Fruit fly (Drosophila melanogaster) whole organism, embryonic: ENCODE data around the gene CG43218.

Source experiments
- CG10267 ChIP-seq: fragments of 200-800 bp; sonication (Bioruptor generic); optimal IDR thresholded peaks from 2 replicates; lab custom pipeline; 2018; ENCODE audit warnings: missing biosample characterization, mild to moderate bottlenecking, missing genetic modification characterization, moderate library complexity
- CG10321 ChIP-seq: fragments of 200-800 bp; sonication (Bioruptor generic); IDR thresholded peaks from 2 replicates; pipeline ENCODE4 v1.3.6; 2022; ENCODE audit warnings: missing biosample characterization, missing genetic modification characterization
- CG12155 ChIP-seq: fragments of 200-800 bp; sonication (Bioruptor generic); optimal IDR thresholded peaks from 3 replicates; lab custom pipeline; 2016; ENCODE audit warnings: missing biosample characterization, missing genetic modification characterization
- CG14014 ChIP-seq: fragments of 200-800 bp; sonication (Bioruptor generic); IDR thresholded peaks from 2 replicates; pipeline ENCODE4 v1.3.6; 2022; ENCODE audit warnings: missing biosample characterization, missing genetic modification characterization
- CG1792 ChIP-seq: fragments of 200-800 bp; sonication (Bioruptor generic); optimal IDR thresholded peaks from 2 replicates; lab custom pipeline; 2016; ENCODE audit warnings: missing biosample characterization, missing genetic modification characterization
- CG2199 ChIP-seq: fragments of 200-800 bp; sonication (Bioruptor generic); IDR thresholded peaks from 3 replicates; pipeline ENCODE4 v1.3.6; 2022; ENCODE audit warnings: missing biosample characterization, missing genetic modification characterization
- CG30020 ChIP-seq: fragments of 200-800 bp; optimal IDR thresholded peaks from 2 replicates; lab custom pipeline; 2019; ENCODE audit warnings: missing biosample characterization, mild to moderate bottlenecking, missing genetic modification characterization, moderate library complexity
- CG34376 ChIP-seq: fragments of 200-800 bp; sonication (Bioruptor generic); optimal IDR thresholded peaks from 2 replicates; lab custom pipeline; 2018; ENCODE audit warnings: missing biosample characterization, mild to moderate bottlenecking, missing genetic modification characterization
- CG4282 ChIP-seq: fragments of 200-800 bp; sonication (Bioruptor generic); optimal IDR thresholded peaks from 2 replicates; lab custom pipeline; 2016; ENCODE audit warnings: missing biosample characterization, missing genetic modification characterization
- CG8290 ChIP-seq, 3 experiments: fragments of 200-800 bp; sonication (Bioruptor generic); optimal IDR thresholded peaks; 2 replicates each; lab custom pipeline; 2016 to 2019; ENCODE audit warnings: missing biosample characterization in 3 of 3, missing genetic modification characterization in 3 of 3, mild to moderate bottlenecking in 2 of 3, moderate library complexity in 1 of 3
- CG8388 ChIP-seq: fragments of 200-800 bp; sonication (Bioruptor generic); optimal IDR thresholded peaks from 2 replicates; lab custom pipeline; 2019; ENCODE audit warnings: missing biosample characterization, mild to moderate bottlenecking, missing genetic modification characterization, moderate library complexity
- CTCF ChIP-seq: fragments of 200-800 bp; sonication (Bioruptor generic); optimal IDR thresholded peaks from 2 replicates; lab custom pipeline; 2017; ENCODE audit warnings: missing biosample characterization, mild to moderate bottlenecking, missing genetic modification characterization, moderate library complexity
- Dbx ChIP-seq: fragments of 200-800 bp; sonication (Bioruptor generic); IDR thresholded peaks from 3 replicates; pipeline ENCODE4 v1.3.6; 2022; ENCODE audit warnings: missing biosample characterization, missing genetic modification characterization
- Dip3 ChIP-seq: fragments of 200-800 bp; sonication (Bioruptor generic); optimal IDR thresholded peaks from 3 replicates; lab custom pipeline; 2016; ENCODE audit warnings: missing biosample characterization, missing genetic modification characterization
- E2f1 ChIP-seq: fragments of 200-800 bp; sonication (Bioruptor generic); IDR thresholded peaks from 2 replicates; pipeline ENCODE4 v1.3.6; 2022; ENCODE audit warnings: missing biosample characterization, missing genetic modification characterization
- H15 ChIP-seq: fragments of 200-800 bp; sonication (Bioruptor generic); IDR thresholded peaks from 3 replicates; pipeline ENCODE4 v1.3.6; 2022; ENCODE audit warnings: missing biosample characterization, missing genetic modification characterization
- Hr78 ChIP-seq, 2 experiments: fragments of 200-800 bp in 1 of 2; fragments of >200 bp in 1 of 2; sonication (Bioruptor generic) in 1 of 2; optimal IDR thresholded peaks; 2 replicates each; lab custom pipeline; 2017 to 2019; ENCODE audit warnings: missing biosample characterization in 2 of 2, missing genetic modification characterization in 2 of 2, mild to moderate bottlenecking in 1 of 2, moderate library complexity in 1 of 2
- Lhr ChIP-seq: fragments of 200-800 bp; sonication (Bioruptor generic); optimal IDR thresholded peaks from 3 replicates; lab custom pipeline; 2017; ENCODE audit warnings: mild to moderate bottlenecking, missing biosample characterization, missing genetic modification reagents, missing genetic modification characterization
- Lpt ChIP-seq: fragments of >200 bp; optimal IDR thresholded peaks from 2 replicates; lab custom pipeline; 2018; ENCODE audit warnings: missing biosample characterization, missing genetic modification characterization
- Oli ChIP-seq: fragments of 200-800 bp; sonication (Bioruptor generic); optimal IDR thresholded peaks from 2 replicates; lab custom pipeline; 2018; ENCODE audit warnings: missing biosample characterization, mild to moderate bottlenecking, missing genetic modification characterization, moderate library complexity
- Opbp ChIP-seq: fragments of 200-800 bp; sonication (Bioruptor generic); IDR thresholded peaks from 3 replicates; pipeline ENCODE4 v1.3.6; 2022; ENCODE audit warnings: missing biosample characterization, missing genetic modification characterization; ENCODE audit not compliant: partially characterized antibody
- Scr ChIP-seq: fragments of 200-800 bp; sonication (Bioruptor generic); IDR thresholded peaks from 2 replicates; pipeline ENCODE4 v1.3.6; 2022; ENCODE audit warnings: missing biosample characterization, missing genetic modification characterization; ENCODE audit not compliant: partially characterized antibody
- Sox100B ChIP-seq: fragments of 200-800 bp; sonication (Bioruptor generic); optimal IDR thresholded peaks from 3 replicates; lab custom pipeline; 2018; ENCODE audit warnings: missing biosample characterization, mild to moderate bottlenecking, missing genetic modification characterization
- Stat92E ChIP-seq, 3 experiments: fragments of >200 bp in 2 of 3; fragments of 200-800 bp in 1 of 3; sonication (Bioruptor generic) in 1 of 3; optimal IDR thresholded peaks; 2 replicates each; lab custom pipeline; 2017 to 2019; ENCODE audit warnings: missing biosample characterization in 3 of 3, missing genetic modification characterization in 3 of 3, mild to moderate bottlenecking in 1 of 3, moderate library complexity in 1 of 3
- amos ChIP-seq: fragments of 200-800 bp; sonication (Bioruptor generic); IDR thresholded peaks from 2 replicates; pipeline ENCODE4 v1.3.6; 2022; ENCODE audit warnings: missing biosample characterization, missing genetic modification characterization; ENCODE audit not compliant: partially characterized antibody
- bab2 ChIP-seq: fragments of 200-800 bp; sonication (Bioruptor generic); optimal IDR thresholded peaks from 2 replicates; lab custom pipeline; 2016; ENCODE audit warnings: missing biosample characterization, missing genetic modification characterization
- bsh ChIP-seq, 2 experiments: fragments of 200-800 bp; sonication (Bioruptor generic); optimal IDR thresholded peaks; 2 replicates each; lab custom pipeline; 2017 to 2018; ENCODE audit warnings: mild to moderate bottlenecking in 2 of 2, missing biosample characterization in 2 of 2, missing genetic modification characterization in 2 of 2, moderate library complexity in 1 of 2
- ci ChIP-seq: fragments of 200-800 bp; sonication (Bioruptor generic); IDR thresholded peaks from 3 replicates; pipeline ENCODE4 v1.3.6; 2022; ENCODE audit warnings: missing biosample characterization, missing genetic modification characterization
- dati ChIP-seq: fragments of 200-800 bp; sonication (Bioruptor generic); IDR thresholded peaks from 2 replicates; pipeline ENCODE4 v1.3.6; 2022; ENCODE audit warnings: missing biosample characterization, missing genetic modification characterization
- dimm ChIP-seq: fragments of 200-800 bp; sonication (Bioruptor generic); IDR thresholded peaks from 2 replicates; pipeline ENCODE4 v1.3.6; 2022; ENCODE audit warnings: missing biosample characterization, missing genetic modification characterization
- ems ChIP-seq: fragments of 200-800 bp; sonication (Bioruptor generic); optimal IDR thresholded peaks from 3 replicates; lab custom pipeline; 2016; ENCODE audit warnings: missing biosample characterization, missing genetic modification characterization
- exex ChIP-seq: fragments of 200-800 bp; sonication (Bioruptor generic); optimal IDR thresholded peaks from 4 replicates; lab custom pipeline; 2018; ENCODE audit warnings: missing biosample characterization, mild to moderate bottlenecking, missing genetic modification characterization, moderate library complexity
- h ChIP-seq: fragments of >200 bp; optimal IDR thresholded peaks from 2 replicates; lab custom pipeline; 2017
- hkb ChIP-seq, 2 experiments: fragments of 200-800 bp in 1 of 2; fragments of >200 bp in 1 of 2; sonication (Bioruptor generic) in 1 of 2; IDR thresholded peaks in 1 of 2; optimal IDR thresholded peaks in 1 of 2; 2 replicates each; pipeline versions ENCODE4 v1.3.6 to Lab custom; 2017 to 2022; ENCODE audit warnings: missing biosample characterization in 1 of 2, missing genetic modification characterization in 1 of 2
- hth ChIP-seq: fragments of >200 bp; optimal IDR thresholded peaks from 2 replicates; lab custom pipeline; 2017; ENCODE audit warnings: inconsistent platforms
- nerfin-1 ChIP-seq: fragments of 200-800 bp; sonication (Bioruptor generic); optimal IDR thresholded peaks from 3 replicates; lab custom pipeline; 2019; ENCODE audit warnings: missing biosample characterization, mild to moderate bottlenecking, missing genetic modification characterization, moderate library complexity
- otp ChIP-seq: fragments of 200-800 bp; sonication (Bioruptor generic); IDR thresholded peaks from 3 replicates; pipeline ENCODE4, ENCODE4 v1.3.6; 2022; ENCODE audit warnings: missing biosample characterization, missing genetic modification characterization
- pfk ChIP-seq: fragments of 200-800 bp; sonication (Bioruptor generic); optimal IDR thresholded peaks from 2 replicates; lab custom pipeline; 2018; ENCODE audit warnings: missing biosample characterization, mild to moderate bottlenecking, missing genetic modification characterization, moderate library complexity
- pnt ChIP-seq: fragments of 200-800 bp; sonication (Bioruptor generic); optimal IDR thresholded peaks from 3 replicates; lab custom pipeline; 2016; ENCODE audit warnings: missing biosample characterization, missing genetic modification characterization
- pros ChIP-seq: fragments of 200-800 bp; sonication (Bioruptor generic); optimal IDR thresholded peaks from 3 replicates; lab custom pipeline; 2019; ENCODE audit warnings: missing biosample characterization, mild to moderate bottlenecking, missing genetic modification characterization, moderate library complexity
- slp2 ChIP-seq: fragments of 200-800 bp; sonication (Bioruptor generic); optimal IDR thresholded peaks from 2 replicates; lab custom pipeline; 2016; ENCODE audit warnings: missing biosample characterization, missing genetic modification characterization
- usp ChIP-seq: fragments of >200 bp; optimal IDR thresholded peaks from 2 replicates; lab custom pipeline; 2017; ENCODE audit warnings: missing biosample characterization, missing genetic modification characterization
- vvl ChIP-seq: fragments of 200-800 bp; sonication (Bioruptor generic); IDR thresholded peaks from 2 replicates; pipeline ENCODE4 v1.3.6; 2022; ENCODE audit warnings: missing biosample characterization, missing genetic modification characterization
- z ChIP-seq: fragments of 200-800 bp; sonication (Bioruptor generic); IDR thresholded peaks from 3 replicates; pipeline ENCODE4 v1.3.6; 2022; ENCODE audit warnings: missing biosample characterization, missing genetic modification characterization
- zfh2 ChIP-seq: fragments of 200-800 bp; sonication (Bioruptor generic); optimal IDR thresholded peaks from 2 replicates; lab custom pipeline; 2016; ENCODE audit warnings: missing biosample characterization, missing genetic modification characterization

Gene CG43218

DNA sequence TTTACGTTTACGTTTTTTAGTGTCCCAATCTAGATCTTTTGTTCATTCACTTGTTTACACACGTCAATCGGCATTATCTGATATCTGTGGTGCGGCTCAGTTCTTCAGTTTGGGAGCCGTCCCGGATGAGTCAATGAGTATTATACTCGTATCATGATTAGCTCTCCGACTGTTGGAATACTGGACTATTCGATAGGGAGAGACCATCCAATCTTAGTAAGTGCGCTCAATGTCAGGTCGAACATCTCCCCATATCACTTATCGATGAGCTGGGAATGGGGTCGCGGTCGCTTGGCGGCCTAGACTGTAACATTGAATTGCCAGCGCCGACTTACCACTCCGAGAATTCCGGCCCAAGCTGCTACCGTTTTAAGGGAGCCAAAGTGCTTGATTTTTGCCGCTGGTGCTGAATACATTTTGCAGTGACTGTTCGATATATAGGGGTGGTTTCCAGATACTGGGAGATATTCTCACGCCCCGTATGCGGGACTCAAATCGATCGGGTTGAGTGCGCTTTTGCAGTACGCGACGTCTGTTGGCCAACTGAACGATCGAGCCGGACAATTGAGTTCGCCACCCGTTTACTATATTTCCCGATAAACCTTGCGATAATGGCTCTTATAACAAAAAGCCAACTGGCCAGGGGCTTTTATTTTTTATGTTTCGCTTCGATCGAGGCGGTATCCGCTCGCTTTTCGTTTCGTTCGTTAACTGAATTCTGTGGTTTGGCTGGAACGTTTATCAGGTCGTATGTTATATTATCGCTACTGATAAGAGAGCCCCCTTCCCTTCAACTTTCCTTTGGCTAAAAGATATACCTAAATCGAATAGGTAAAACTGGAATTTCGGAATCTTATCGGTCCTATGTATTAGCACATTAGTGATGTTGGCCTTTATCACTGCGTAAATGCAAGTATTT, 27.2 kb downstream of the CG43218 start (continued):
- TF ChIP-seq CG34376 (GFP tag; lab: Kevin White, UChicago) (peak; percentile 97), hkb (optimal IDR thresholded peaks at IDR 0.05; lab: Kevin White, UChicago) (no peak), hkb (GFP tag; IDR thresholded peaks at IDR 0.05; lab: Robert Waterston, UW) (0 out of 2 replicates have a peak, but pooled peaks have one; percentile 7), ci (GFP tag; lab: Robert Waterston, UW) (0 out of 3 replicates have a peak, but pooled peaks have one; percentile 16), exex (tag; lab: Kevin White, UChicago) (peak; percentile 97), CG10267 (no peak), ems (GFP tag; lab: Kevin White, UChicago) (no peak), CG14014 (no peak), dati (GFP tag; lab: Robert Waterston, UW) (0 out of 2 replicates have a peak, but pooled peaks have one; percentile 2), CG2199 (GFP tag; lab: Robert Waterston, UW) (0 out of 3 replicates have a peak, but pooled peaks have one; percentile 10), amos (GFP tag; lab: Robert Waterston, UW) (peak; percentile 20; the same call in 1 of the 2 replicates), pfk (GFP tag; lab: Kevin White, UChicago) (peak; percentile 6), bab2 (GFP tag; lab: Kevin White, UChicago) (no peak), CG30020 (tag; lab: Kevin White, UChicago) (no peak)

DNA sequence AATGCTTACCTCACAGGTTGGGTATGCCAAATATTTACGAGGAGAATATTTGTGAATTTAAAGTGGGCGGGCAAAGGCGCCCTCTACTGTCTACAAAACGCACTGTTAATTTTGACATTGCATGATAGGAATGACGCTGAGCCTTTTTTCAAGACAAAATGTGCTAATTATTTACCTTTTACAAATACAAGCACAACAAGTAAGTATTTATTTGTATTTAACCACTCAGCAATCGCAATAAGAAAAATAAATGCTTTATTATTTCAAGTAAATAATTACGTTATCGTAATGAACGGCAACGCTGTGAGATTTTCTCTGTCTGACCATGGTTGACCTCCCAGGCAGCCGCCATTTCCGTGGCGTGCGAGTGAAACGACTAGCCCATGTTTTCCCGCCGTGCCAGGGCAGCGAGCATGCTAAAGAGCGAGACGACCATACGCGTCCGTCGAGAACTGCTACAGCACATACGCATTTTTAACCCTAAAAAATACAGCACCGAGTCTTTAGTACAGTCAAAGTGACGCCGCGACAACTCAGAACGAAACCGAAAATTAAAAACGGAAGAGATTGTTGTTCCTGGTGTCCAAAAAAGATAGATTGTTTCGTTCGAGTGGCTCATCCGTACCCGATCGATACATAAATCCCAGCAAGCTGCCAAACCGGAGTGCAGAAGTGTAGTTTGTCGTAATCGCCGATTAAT, 28.0 kb downstream of the CG43218 start, which contains the start of the genes CG12974 and pzg:
CG12974 (minus strand) TSS at position 324 of the 700 bp plus-strand sequence.
pzg (plus strand) TSS at position 461 of the 700 bp plus-strand sequence.
- TF ChIP-seq hth (lab: Kevin White, UChicago): no peak
- TF ChIP-seq CG12155 (GFP tag; lab: Kevin White, UChicago): peak; percentile 68
- peak; percentile 3 for TF ChIP-seq CG8388 (GFP tag; lab: Kevin White, UChicago)
- peak; percentile 64 for TF ChIP-seq Scr (GFP tag; lab: Robert Waterston, UW)
- TF ChIP-seq Dbx (GFP tag; lab: Robert Waterston, UW): peak; percentile 91
- peak; percentile 80 for TF ChIP-seq Opbp (GFP tag; lab: Robert Waterston, UW)
- peak; percentile 45 for TF ChIP-seq pfk (GFP tag; lab: Kevin White, UChicago)
- peak; percentile 81 for TF ChIP-seq zfh2 (GFP tag; lab: Kevin White, UChicago)
- TF ChIP-seq E2f1 (GFP tag; lab: Robert Waterston, UW): peak; percentile 82
- peak; percentile 59 for TF ChIP-seq Sox100B
- no peak for TF ChIP-seq h (lab: Kevin White, UChicago)
- TF ChIP-seq Hr78 (GFP tag; optimal IDR thresholded peaks at IDR 0.05; lab: Kevin White, UChicago): peak in 1 of 2 experiments; percentile 39
- TF ChIP-seq pnt (GFP tag; lab: Kevin White, UChicago): peak; percentile 65
- TF ChIP-seq Dip3 (GFP tag; lab: Kevin White, UChicago): peak; percentile 80
- peak; percentile 87 for TF ChIP-seq H15 (GFP tag; lab: Robert Waterston, UW)
- no peak for TF ChIP-seq pros (GFP tag; lab: Kevin White, UChicago)
- TF ChIP-seq vvl: peak; percentile 83
- peak; percentile 48 for TF ChIP-seq slp2
- TF ChIP-seq Oli (tag; lab: Kevin White, UChicago): peak; percentile 42
- TF ChIP-seq Lhr (GFP tag; lab: Kevin White, UChicago): peak; percentile 85
- peak; percentile 95 for TF ChIP-seq CTCF (GFP tag; lab: Kevin White, UChicago)
- peak; percentile 78 for TF ChIP-seq nerfin-1 (tag; lab: Kevin White, UChicago)
- peak in 1 of 2 experiments; percentile 69 for TF ChIP-seq bsh (GFP tag; optimal IDR thresholded peaks at IDR 0.05; lab: Kevin White, UChicago)
- TF ChIP-seq usp: no peak
- TF ChIP-seq CG8290 (GFP tag; optimal IDR thresholded peaks at IDR 0.05; lab: Kevin White, UChicago): peak; percentile 34
- peak; percentile 51 to 76 for TF ChIP-seq CG8290 (tag; optimal IDR thresholded peaks at IDR 0.05; lab: Kevin White, UChicago)
- TF ChIP-seq CG1792 (GFP tag; lab: Kevin White, UChicago): peak; percentile 98
- peak; percentile 68 for TF ChIP-seq CG4282 (GFP tag; lab: Kevin White, UChicago)
- peak; percentile 99 for TF ChIP-seq CG10321 (GFP tag; lab: Robert Waterston, UW)
- no peak for TF ChIP-seq Lpt (GFP tag; lab: Kevin White, UChicago)
- TF ChIP-seq Stat92E (GFP tag; optimal IDR thresholded peaks at IDR 0.05; lab: Kevin White, UChicago): peak in 1 of 3 experiments; percentile 32
- peak; percentile 62; the same call in 1 of the 3 replicates for TF ChIP-seq otp (GFP tag; lab: Robert Waterston, UW)
- TF ChIP-seq z (GFP tag; lab: Robert Waterston, UW): no peak
- TF ChIP-seq dimm: peak; percentile 44; the same call in 1 of the 2 replicates
